Worm (Caenorhabditis elegans) whole organism, L2 larva: ENCODE data around the gene gmn-1.

Experiments used
- aly-2 ChIP-seq: fragments of 150-350 bp; optimal IDR thresholded peaks from 2 replicates; lab custom pipeline; 2014; ENCODE audit warnings: missing biosample characterization, missing genetic modification characterization
- ama-1 ChIP-seq: fragments of 150-350 bp; optimal IDR thresholded peaks from 2 replicates; lab custom pipeline; 2018; ENCODE audit warnings: inconsistent platforms
- ceh-82 ChIP-seq: fragments of 150-350 bp; optimal IDR thresholded peaks from 2 replicates; lab custom pipeline; 2014; ENCODE audit warnings: missing biosample characterization, missing genetic modification characterization
- lin-13 ChIP-seq: fragments of 150-350 bp; optimal IDR thresholded peaks from 2 replicates; lab custom pipeline; 2014; ENCODE audit warnings: missing biosample characterization, missing genetic modification reagents, missing genetic modification characterization
- nhr-23 ChIP-seq: fragments of 150-350 bp; optimal IDR thresholded peaks from 2 replicates; lab custom pipeline; 2014; ENCODE audit warnings: missing biosample characterization, missing genetic modification reagents, missing genetic modification characterization
- unc-39 ChIP-seq: fragments of 150-350 bp; optimal IDR thresholded peaks from 2 replicates; lab custom pipeline; 2014; ENCODE audit warnings: missing biosample characterization, missing genetic modification characterization

DNA sequence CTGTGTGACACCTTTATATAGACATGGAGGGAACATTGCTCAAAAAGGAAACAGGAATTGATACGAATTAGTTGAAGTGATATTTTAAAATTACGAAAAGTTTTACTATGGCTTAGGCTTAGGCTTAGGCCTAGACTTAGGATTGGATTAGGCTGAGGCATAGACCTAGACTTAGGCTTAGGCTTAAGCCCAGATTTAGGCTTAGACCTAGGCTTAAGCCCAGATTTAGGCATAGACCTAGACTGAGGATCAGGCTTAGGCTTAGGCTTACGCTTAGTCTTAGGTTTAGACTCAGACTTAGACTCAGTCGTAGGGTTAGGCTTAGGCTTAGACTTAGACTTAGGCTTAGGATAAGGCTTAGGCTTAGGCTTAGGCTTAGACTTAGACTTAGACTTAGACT lies 29.1 kb downstream of the gmn-1 start:
- TF ChIP-seq nhr-23 (tag; lab: Kevin White, UChicago) (no peak), ama-1 (no peak), lin-13 (no peak), unc-39 (tag; lab: Kevin White, UChicago) (no peak), aly-2 (no peak), ceh-82 (tag; lab: Kevin White, UChicago) (no peak)
